Fruit fly (Drosophila melanogaster): ENCODE measurements around the gene TfIIA-L.

The TfIIA-L gene

DNA sequence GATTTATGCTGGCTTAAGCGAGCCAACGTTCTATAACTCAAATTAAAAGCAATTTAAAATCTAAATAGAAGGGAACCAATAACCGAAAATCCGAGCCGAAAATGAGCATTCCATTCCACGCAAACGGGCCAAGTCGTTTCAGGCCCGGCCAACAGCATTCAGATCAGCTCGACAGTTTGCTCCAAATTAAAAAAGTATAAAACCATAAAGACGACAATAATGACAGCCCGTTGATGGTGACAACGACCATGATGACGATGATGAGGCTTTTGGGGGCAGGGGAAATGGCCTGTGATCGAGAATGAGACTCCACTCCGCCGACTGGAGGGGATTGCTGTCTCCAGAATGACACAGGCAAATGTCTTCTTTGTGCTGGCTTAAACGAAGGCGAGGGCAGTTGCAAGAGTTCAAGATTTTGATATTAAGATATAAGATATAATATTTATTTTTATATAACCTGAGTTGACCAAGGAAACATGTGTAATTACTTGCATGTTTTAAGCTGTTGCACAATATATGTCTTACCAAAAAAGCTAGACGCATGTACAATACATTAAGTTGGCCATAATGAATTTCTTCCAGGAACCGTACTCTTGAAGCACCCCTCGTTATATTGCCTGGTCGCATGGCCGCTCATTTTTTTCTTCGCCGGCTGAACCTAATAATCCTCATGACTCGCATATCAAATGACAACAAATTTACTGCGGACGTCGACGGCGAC is 46.1 kb upstream of the TfIIA-L start:
- peak; percentile 14 for TF ChIP-seq ind (GFP tag; optimal IDR thresholded peaks at IDR 0.05)
- TF ChIP-seq Ravus (GFP tag; IDR thresholded peaks at IDR 0.05): no peak
- no peak for TF ChIP-seq CG3281 (GFP tag; optimal IDR thresholded peaks at IDR 0.05)
- TF ChIP-seq Hr51 (GFP tag; optimal IDR thresholded peaks at IDR 0.05): no peak
- no peak for TF ChIP-seq onecut (GFP tag; IDR thresholded peaks at IDR 0.05)
- TF ChIP-seq NC2β (GFP tag; optimal IDR thresholded peaks at IDR 0.05): no peak
- peak; percentile 66 for TF ChIP-seq CG18262 (tag; optimal IDR thresholded peaks at IDR 0.05)
- no peak for TF ChIP-seq CG8388 (GFP tag; optimal IDR thresholded peaks at IDR 0.05)
- TF ChIP-seq gem (tag; optimal IDR thresholded peaks at IDR 0.05): peak; percentile 47
- no peak for TF ChIP-seq Six4 (GFP tag; optimal IDR thresholded peaks at IDR 0.05)
- TF ChIP-seq sens-2 (GFP tag; IDR thresholded peaks at IDR 0.05): no peak
- TF ChIP-seq Drgx (GFP tag; IDR thresholded peaks at IDR 0.05): no peak
- TF ChIP-seq CG11398 (GFP tag; optimal IDR thresholded peaks at IDR 0.05): no peak
- no peak for TF ChIP-seq CG1792 (GFP tag; optimal IDR thresholded peaks at IDR 0.05)
- TF ChIP-seq Chrac-16 (GFP tag; optimal IDR thresholded peaks at IDR 0.05): no peak
- TF ChIP-seq stc (GFP tag; IDR thresholded peaks at IDR 0.05): no peak
- no peak for TF ChIP-seq Dref (GFP tag; IDR thresholded peaks at IDR 0.05)
- no peak for TF ChIP-seq mld (GFP tag; IDR thresholded peaks at IDR 0.05; ENCODE audit: partially characterized antibody)
- no peak for TF ChIP-seq gfzf (GFP tag; optimal IDR thresholded peaks at IDR 0.05)
- 0 out of 3 replicates have a peak, but pooled peaks have one; percentile 27 for TF ChIP-seq CG11695 (GFP tag; IDR thresholded peaks at IDR 0.05)
- TF ChIP-seq Meics (GFP tag; optimal IDR thresholded peaks at IDR 0.05): no peak
- TF ChIP-seq chn (GFP tag; optimal IDR thresholded peaks at IDR 0.05): no peak
- TF ChIP-seq BtbVII (GFP tag; optimal IDR thresholded peaks at IDR 0.05): no peak
- TF ChIP-seq Nf-YA (GFP tag; IDR thresholded peaks at IDR 0.05): no peak
- TF ChIP-seq CG42726 (GFP tag; IDR thresholded peaks at IDR 0.05; ENCODE audit: partially characterized antibody): no peak
- no peak for TF ChIP-seq tx (GFP tag; optimal IDR thresholded peaks at IDR 0.05)
- no peak for TF ChIP-seq CG11723 (GFP tag; optimal IDR thresholded peaks at IDR 0.05)
- TF ChIP-seq CG10209 (GFP tag; optimal IDR thresholded peaks at IDR 0.05): no peak
- no peak for TF ChIP-seq tup (GFP tag; optimal IDR thresholded peaks at IDR 0.05)
- no peak for TF ChIP-seq Side (GFP tag; optimal IDR thresholded peaks at IDR 0.05)
- TF ChIP-seq Kr (GFP tag; optimal IDR thresholded peaks at IDR 0.05): no peak
- TF ChIP-seq Lim3 (GFP tag; IDR thresholded peaks at IDR 0.05): no peak
- no peak for TF ChIP-seq crp (GFP tag; optimal IDR thresholded peaks at IDR 0.05)
- TF ChIP-seq sd (tag; optimal IDR thresholded peaks at IDR 0.05): peak; percentile 1
- TF ChIP-seq br (optimal IDR thresholded peaks at IDR 0.05): no peak
- TF ChIP-seq dmrt11E (tag; optimal IDR thresholded peaks at IDR 0.05): peak; percentile 61
- no peak for TF ChIP-seq cato (GFP tag; optimal IDR thresholded peaks at IDR 0.05; ENCODE audit: borderline replicate concordance)
- TF ChIP-seq CG7357 (GFP tag; IDR thresholded peaks at IDR 0.05): 0 out of 3 replicates have a peak, but pooled peaks have one; percentile 27
- TF ChIP-seq CG8359 (GFP tag; optimal IDR thresholded peaks at IDR 0.05; ENCODE audit: borderline replicate concordance): no peak
- no peak for TF ChIP-seq Dek (tag; optimal IDR thresholded peaks at IDR 0.05)
- TF ChIP-seq wdn (GFP tag; IDR thresholded peaks at IDR 0.05): no peak
- TF ChIP-seq jing (GFP tag; optimal IDR thresholded peaks at IDR 0.05): no peak
- no peak for TF ChIP-seq slp2 (GFP tag; optimal IDR thresholded peaks at IDR 0.05)
- TF ChIP-seq CG12219 (GFP tag; optimal IDR thresholded peaks at IDR 0.05): no peak
- TF ChIP-seq sqz (GFP tag; optimal IDR thresholded peaks at IDR 0.05): peak; percentile 78
- no peak for TF ChIP-seq Camta (GFP tag; optimal IDR thresholded peaks at IDR 0.05)
- no peak for TF ChIP-seq usp (GFP tag; optimal IDR thresholded peaks at IDR 0.05)
- TF ChIP-seq CG4360 (GFP tag; IDR thresholded peaks at IDR 0.05): no peak
- no peak for TF ChIP-seq repo (GFP tag; optimal IDR thresholded peaks at IDR 0.05)
- TF ChIP-seq dimm (GFP tag; IDR thresholded peaks at IDR 0.05): no peak
- no peak for TF ChIP-seq CG6175 (GFP tag; IDR thresholded peaks at IDR 0.05)

Measured in whole organism, embryonic.